Fruit fly (Drosophila melanogaster) whole organism, adult: Measurements from ENCODE around the gene bru3.

ENCODE experiments used
- CG12768 ChIP-seq: fragments of 200-800 bp; sonication (Bioruptor generic); optimal IDR thresholded peaks from 2 replicates; lab custom pipeline; 2017; ENCODE audit warnings: missing biosample characterization, missing genetic modification characterization, mild to moderate bottlenecking, moderate library complexity, missing genetic modification reagents
- CG1620 ChIP-seq: fragments of 200-800 bp; sonication (Bioruptor generic); optimal IDR thresholded peaks from 2 replicates; lab custom pipeline; 2016; ENCODE audit warnings: missing biosample characterization, missing genetic modification characterization
- CG33017 ChIP-seq: fragments of 200-800 bp; sonication (Bioruptor generic); optimal IDR thresholded peaks from 2 replicates; lab custom pipeline; 2018; ENCODE audit warnings: missing biosample characterization, mild to moderate bottlenecking, missing genetic modification characterization, moderate library complexity
- CG5204 ChIP-seq: fragments of 200-800 bp; sonication (Bioruptor generic); optimal IDR thresholded peaks from 2 replicates; lab custom pipeline; 2016; ENCODE audit warnings: missing biosample characterization, missing genetic modification characterization
- CG7045 ChIP-seq: fragments of 200-800 bp; sonication (Bioruptor generic); optimal IDR thresholded peaks from 2 replicates; lab custom pipeline; 2017; ENCODE audit warnings: missing biosample characterization, mild to moderate bottlenecking, missing genetic modification characterization
- Crg-1 ChIP-seq: fragments of 200-800 bp; sonication (Bioruptor generic); optimal IDR thresholded peaks from 2 replicates; lab custom pipeline; 2016; ENCODE audit warnings: missing biosample characterization, missing genetic modification characterization
- Hr96 ChIP-seq: fragments of 200-800 bp; sonication (Bioruptor generic); optimal IDR thresholded peaks from 2 replicates; lab custom pipeline; 2016; ENCODE audit warnings: missing biosample characterization, missing genetic modification characterization
- bab1 ChIP-seq: fragments of 200-800 bp; sonication (Bioruptor generic); optimal IDR thresholded peaks from 3 replicates; lab custom pipeline; 2019; ENCODE audit warnings: missing biosample characterization, mild to moderate bottlenecking, missing genetic modification characterization, moderate library complexity
- cic ChIP-seq: fragments of 200-800 bp; sonication (Bioruptor generic); optimal IDR thresholded peaks from 2 replicates; lab custom pipeline; 2017; ENCODE audit warnings: missing biosample characterization, mild to moderate bottlenecking, missing genetic modification characterization, moderate library complexity
- cnc ChIP-seq, 2 experiments: fragments of >200 bp; optimal IDR thresholded peaks; 2 replicates each; lab custom pipeline; 2017
- kay ChIP-seq: fragments of 200-800 bp; sonication (Bioruptor generic); peaks from one replicate; lab custom pipeline; 2016; ENCODE audit warnings: missing biosample characterization, missing genetic modification characterization, borderline replicate concordance
- ovo ChIP-seq: fragments of 200-800 bp; sonication (Bioruptor generic); optimal IDR thresholded peaks from 2 replicates; lab custom pipeline; 2016; ENCODE audit warnings: missing biosample characterization, missing genetic modification characterization
- tj ChIP-seq: fragments of 200-800 bp; sonication (Bioruptor generic); optimal IDR thresholded peaks from 3 replicates; lab custom pipeline; 2017; ENCODE audit warnings: missing biosample characterization, mild to moderate bottlenecking, missing genetic modification characterization, moderate library complexity
- toe ChIP-seq: fragments of 200-800 bp; sonication (Bioruptor generic); optimal IDR thresholded peaks from 2 replicates; lab custom pipeline; 2016; ENCODE audit warnings: missing biosample characterization, missing genetic modification characterization

dm6 chr3L:13845292-13845691 lies 42.1 kb upstream of the bru3 start:
- no peak for TF ChIP-seq Hr96 (GFP tag; lab: Kevin White, UChicago)
- no peak for TF ChIP-seq ovo (GFP tag; lab: Kevin White, UChicago)
- no peak for TF ChIP-seq kay (GFP tag; lab: Kevin White, UChicago)
- TF ChIP-seq cnc (optimal IDR thresholded peaks at IDR 0.05; lab: Kevin White, UChicago) = no peak
- no peak for TF ChIP-seq CG12768 (GFP tag; lab: Kevin White, UChicago)
- TF ChIP-seq bab1 (GFP tag; lab: Kevin White, UChicago) = no peak
- TF ChIP-seq CG33017 (tag; lab: Kevin White, UChicago) = no peak
- no peak for TF ChIP-seq Crg-1
- TF ChIP-seq cic = no peak
- TF ChIP-seq CG5204 (GFP tag; lab: Kevin White, UChicago) = no peak
- TF ChIP-seq tj (GFP tag; lab: Kevin White, UChicago) = no peak
- TF ChIP-seq CG1620 = no peak
- TF ChIP-seq toe (GFP tag; lab: Kevin White, UChicago) = no peak
- no peak for TF ChIP-seq CG7045 (GFP tag; lab: Kevin White, UChicago)
